Worm (Caenorhabditis elegans) whole organism, L4/young adult: Measurements from ENCODE around the gene pgph-3.
"Not testable (repeated sequence)": the region's sequence is repeated elsewhere in the genome, so short reads cannot be mapped to it uniquely, and the experiment has no call there.

Source experiments
- W03F9.2 ChIP-seq: fragments of 150-350 bp; optimal IDR thresholded peaks from 2 replicates; lab custom pipeline; 2014; ENCODE audit warnings: missing biosample characterization, missing genetic modification characterization
- dao-5 ChIP-seq: sonication (generic microtip); optimal IDR thresholded peaks from 2 replicates; lab custom pipeline; 2016; ENCODE audit warnings: missing genotype, missing genetic modification characterization, moderate library complexity, missing compliant biosample characterization
- him-1 ChIP-seq: sonication (generic microtip); optimal IDR thresholded peaks from 2 replicates; lab custom pipeline; 2016; ENCODE audit warnings: missing genotype, missing genetic modification reagents, missing genetic modification characterization, missing compliant biosample characterization

Gene pgph-3

DNA sequence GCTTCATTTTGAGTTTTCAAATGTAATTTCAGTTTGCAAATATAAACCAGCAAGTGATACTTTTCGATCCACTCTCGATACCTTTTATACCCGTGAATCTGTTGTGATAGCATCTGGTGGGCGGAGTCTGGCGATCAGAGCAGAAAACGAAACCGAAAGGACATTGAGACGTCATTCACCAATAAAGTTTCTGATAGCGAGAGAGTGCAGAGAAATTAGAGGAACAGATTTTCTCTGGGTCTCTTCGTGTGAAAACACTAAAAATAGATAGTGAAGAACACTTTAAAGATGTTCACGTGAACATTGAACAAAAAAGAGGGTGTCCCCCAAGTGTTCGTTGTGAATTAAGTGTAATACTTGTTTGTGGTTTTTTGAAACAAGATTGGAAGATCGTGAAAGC is at the start of gene pgph-3:
Gene pgph-3, minus strand, starts transcription at position 60 of the 400 bp plus-strand sequence.
- peak; percentile 25 for TF ChIP-seq W03F9.2 (tag; lab: Kevin White, UChicago)
- no peak for TF ChIP-seq him-1 (tag; lab: Kevin White, UChicago)

DNA sequence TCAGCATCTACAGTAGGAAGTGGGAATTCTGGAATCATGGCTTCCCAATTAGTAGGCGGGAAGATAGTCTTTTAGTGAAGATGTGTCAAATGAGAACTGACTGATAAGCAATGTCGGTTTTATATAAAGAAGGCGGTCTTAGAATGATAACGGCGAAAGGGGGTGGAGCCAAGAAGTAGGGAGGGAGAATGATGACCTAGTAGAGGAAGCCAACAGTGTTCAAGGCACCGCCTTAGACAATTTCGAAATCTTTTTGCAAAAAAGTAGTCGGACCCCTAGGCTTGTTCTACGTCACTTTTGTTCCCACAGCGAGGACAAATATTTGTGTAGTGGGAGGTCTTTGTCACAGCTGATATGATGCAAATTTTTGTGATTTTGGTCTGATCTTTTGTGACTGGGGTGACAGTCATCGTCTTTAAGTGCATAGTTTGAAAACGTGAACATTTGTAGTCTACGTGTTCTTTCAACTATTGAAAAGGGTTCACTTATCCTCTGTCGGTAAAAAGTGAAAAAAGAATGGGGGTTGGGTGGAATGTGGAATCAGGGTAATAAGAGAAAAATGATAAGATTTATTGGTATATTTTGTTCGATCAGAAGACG is 49.5 kb upstream of the pgph-3 start, which contains the start of gene ZC250.4:
Gene ZC250.4, minus strand, starts transcription at position 78 of the 600 bp plus-strand sequence.
- no peak for TF ChIP-seq dao-5
- no peak for TF ChIP-seq him-1 (tag; lab: Kevin White, UChicago)
- no peak for TF ChIP-seq W03F9.2 (tag; lab: Kevin White, UChicago)

DNA sequence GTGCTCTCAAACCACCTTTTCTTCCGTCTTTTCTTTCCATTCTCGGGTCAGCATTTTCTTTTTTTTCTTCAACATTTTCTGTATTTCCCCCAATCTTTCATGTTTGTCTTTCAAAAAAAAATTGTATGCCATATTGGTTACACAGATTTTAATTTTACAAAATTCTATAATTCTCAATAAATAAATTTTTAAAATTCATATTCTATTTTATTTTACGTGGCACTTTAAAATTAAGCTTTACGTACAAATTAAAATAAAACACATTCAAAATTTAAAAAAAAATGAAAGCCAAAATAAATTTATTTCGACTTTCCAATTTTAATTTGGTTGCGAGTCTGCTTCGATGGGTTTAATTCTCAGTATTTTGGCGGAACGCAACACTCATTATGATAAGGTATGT is 41.8 kb upstream of the pgph-3 start, which contains the start of gene ZC250.5:
Gene ZC250.5, plus strand, starts transcription at position 301 of the 400 bp plus-strand sequence.
- no peak for TF ChIP-seq dao-5
- TF ChIP-seq him-1 (tag; lab: Kevin White, UChicago) = no peak
- TF ChIP-seq W03F9.2 (tag; lab: Kevin White, UChicago) = no peak

DNA sequence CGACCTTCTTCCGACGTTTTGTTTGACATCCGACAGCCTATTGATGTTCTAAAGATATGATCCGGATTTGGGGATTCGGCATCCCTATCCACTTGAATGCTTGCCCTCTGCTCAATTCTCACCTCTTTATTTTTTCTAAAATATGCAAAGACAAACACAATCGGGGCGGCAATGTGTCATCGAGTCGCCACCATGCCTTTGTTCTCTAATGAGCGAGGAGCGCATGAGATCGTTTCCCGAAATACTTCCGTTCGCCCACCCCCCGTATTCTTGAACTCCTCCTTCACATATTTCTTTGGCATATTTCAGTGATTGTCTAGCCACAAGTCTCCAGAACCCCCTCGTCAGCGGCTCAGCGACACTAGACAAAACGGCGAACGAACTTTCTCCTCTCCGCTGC is 35.7 kb upstream of the pgph-3 start, which contains the start of gene cyn-17:
Gene cyn-17, plus strand, starts transcription at position 301 of the 400 bp plus-strand sequence.
- no peak for TF ChIP-seq dao-5
- TF ChIP-seq him-1 (tag; lab: Kevin White, UChicago) = no peak
- no peak for TF ChIP-seq W03F9.2 (tag; lab: Kevin White, UChicago)

DNA sequence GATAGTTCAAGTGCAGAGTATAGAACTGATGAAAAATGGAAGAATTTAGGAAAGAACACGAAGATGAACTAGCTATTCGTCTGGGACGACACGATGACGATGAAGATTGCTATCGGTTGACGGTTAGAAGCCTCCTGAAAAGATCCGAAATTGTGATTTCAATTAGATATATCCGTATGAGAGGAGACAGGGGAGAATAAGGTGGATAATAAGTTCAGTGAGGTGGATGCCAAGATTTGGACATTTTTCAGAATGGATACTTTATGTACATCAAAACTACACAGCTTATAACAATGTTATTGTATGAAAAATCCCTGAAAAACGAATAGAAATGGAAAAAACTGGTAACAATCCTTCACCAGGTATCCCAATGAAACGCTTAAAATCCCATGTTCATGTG is 34.5 kb upstream of the pgph-3 start, which contains the start of gene nstp-3:
Gene nstp-3, minus strand, starts transcription at position 101 of the 400 bp plus-strand sequence.
- TF ChIP-seq him-1 (tag; lab: Kevin White, UChicago) (no peak), dao-5 (no peak), W03F9.2 (tag; lab: Kevin White, UChicago) (no peak)

- TF ChIP-seq him-1 (tag; lab: Kevin White, UChicago) = no peak
- no peak for TF ChIP-seq W03F9.2 (tag; lab: Kevin White, UChicago)
- TF ChIP-seq dao-5 = no peak
Measured at ce11 chrV:5792031-5792430, 28.4 kb upstream of the pgph-3 start, which contains the start of gene ZC250.2. Gene ZC250.2, plus strand, starts transcription at chrV:5792331.

ce11 chrV:5790497-5791280 is 27.0 kb upstream of the pgph-3 start, which contains the start of the genes nhr-142 and F44E7.9:
Gene nhr-142, minus strand, starts transcription at chrV:5790553.
Gene F44E7.9, plus strand, starts transcription at chrV:5791230.
- TF ChIP-seq W03F9.2 (tag; lab: Kevin White, UChicago) (peak; percentile 90), him-1 (tag; lab: Kevin White, UChicago) (peak; percentile 69), dao-5 (no peak)

DNA sequence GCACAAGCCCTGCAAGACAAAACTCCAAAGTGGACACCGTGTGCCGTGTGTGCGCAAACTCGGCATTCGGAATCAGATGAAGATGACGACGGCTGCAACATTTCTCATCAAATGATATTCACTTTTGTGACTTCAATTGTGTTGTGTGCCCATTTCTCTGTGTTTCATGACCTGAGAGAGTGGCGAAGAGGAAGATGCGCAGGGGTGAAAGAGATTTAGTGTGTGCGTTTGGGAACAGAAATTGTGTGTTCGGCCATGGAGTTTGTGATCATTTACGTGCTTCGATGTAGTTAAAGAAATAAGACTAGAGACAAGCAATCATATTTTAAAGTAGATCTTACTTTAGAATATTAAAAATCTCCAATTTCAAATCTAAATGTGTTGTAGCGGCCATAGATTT is 25.0 kb upstream of the pgph-3 start:
- no peak for TF ChIP-seq W03F9.2 (tag; lab: Kevin White, UChicago)
- TF ChIP-seq him-1 (tag; lab: Kevin White, UChicago) = no peak
- TF ChIP-seq dao-5 = no peak

DNA sequence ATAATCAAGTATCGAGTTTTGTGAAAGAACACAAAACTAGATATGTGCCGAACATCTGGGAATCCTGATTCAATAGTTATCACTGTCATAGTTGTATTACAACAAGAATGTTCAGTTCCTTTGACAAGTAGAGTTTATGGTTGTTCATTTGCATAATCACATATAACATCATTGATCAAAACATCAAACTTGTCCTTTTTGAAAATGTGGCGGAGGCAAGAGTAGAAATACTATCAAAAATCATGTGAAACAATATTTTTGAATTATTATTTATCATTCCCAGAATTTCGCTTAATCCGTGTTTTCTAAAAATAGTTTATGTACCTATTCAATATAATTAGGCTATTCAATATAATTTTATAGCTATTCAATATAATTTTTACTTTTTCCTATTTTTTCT is 21.7 kb upstream of the pgph-3 start, which contains the start of gene F44E7.7:
Gene F44E7.7, minus strand, starts transcription at position 101 of the 400 bp plus-strand sequence.
- TF ChIP-seq him-1 (tag; lab: Kevin White, UChicago) (no peak), dao-5 (no peak), W03F9.2 (tag; lab: Kevin White, UChicago) (no peak)

DNA sequence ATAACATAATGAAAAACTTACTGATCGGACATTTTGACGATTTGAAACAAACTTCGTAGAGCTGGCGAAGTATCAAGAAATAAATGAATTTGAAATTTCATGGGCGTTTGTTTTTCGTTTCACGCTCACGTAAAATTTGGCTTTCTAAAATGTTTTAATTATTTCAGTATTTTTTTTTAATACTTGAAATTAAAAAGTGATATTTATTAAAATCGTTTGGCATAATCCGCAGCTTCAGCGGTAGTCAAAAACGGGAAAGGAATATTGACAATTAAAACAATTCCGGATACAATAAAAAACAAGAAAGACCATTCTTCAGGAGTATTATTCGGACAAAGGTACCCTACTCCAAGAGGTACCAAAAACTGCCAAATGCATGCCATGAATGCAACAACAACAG is 19.0 kb upstream of the pgph-3 start, which contains the start of gene fbxa-183:
Gene fbxa-183, minus strand, starts transcription at position 101 of the 400 bp plus-strand sequence.
- TF ChIP-seq him-1 (tag; lab: Kevin White, UChicago) (no peak), dao-5 (no peak), W03F9.2 (tag; lab: Kevin White, UChicago) (no peak)

ce11 chrV:5780713-5781360 is 17.2 kb upstream of the pgph-3 start, which contains the start of gene F44E7.5:
Gene F44E7.5, minus strand, starts transcription at chrV:5780922.
- no peak for TF ChIP-seq dao-5
- TF ChIP-seq W03F9.2 (tag; lab: Kevin White, UChicago) = peak; percentile 50

DNA sequence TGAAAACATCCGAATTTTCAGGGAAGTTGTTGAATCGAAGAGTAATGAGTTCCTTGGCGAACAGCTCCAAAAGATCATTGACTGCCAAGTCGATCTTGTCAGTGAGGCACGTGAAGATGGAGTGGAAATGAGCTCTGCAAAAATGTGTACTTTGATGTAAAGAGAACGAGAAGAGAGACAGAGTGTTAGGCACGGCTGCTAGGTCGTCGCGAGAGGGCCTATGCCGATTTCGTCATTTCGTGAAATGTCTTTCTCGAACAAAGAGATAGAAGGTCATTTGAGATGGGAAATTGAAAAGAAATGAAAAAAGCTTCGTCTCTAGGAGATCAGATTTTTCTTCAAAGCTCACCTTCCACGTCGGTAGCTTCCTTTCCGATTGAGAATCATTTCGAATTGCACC is 16.3 kb upstream of the pgph-3 start:
- TF ChIP-seq W03F9.2 (tag; lab: Kevin White, UChicago) (no peak), dao-5 (no peak), him-1 (tag; lab: Kevin White, UChicago) (no peak)

ce11 chrV:5776941-5777340 is 13.3 kb upstream of the pgph-3 start, which contains the start of gene F44E7.4:
Gene F44E7.4, minus strand, starts transcription at chrV:5776953.
- TF ChIP-seq W03F9.2 (tag; lab: Kevin White, UChicago); him-1 (tag; lab: Kevin White, UChicago); dao-5: not testable (repeated sequence)
